Fruit fly (Drosophila melanogaster): ENCODE results near the gene CG1971.

dm6 chr3R:31825571-31826068 lies 20.4 kb downstream of the CG1971 start:
- TF ChIP-seq Dll (optimal IDR thresholded peaks at IDR 0.05), result no peak
- TF ChIP-seq EcR (GFP tag; optimal IDR thresholded peaks at IDR 0.05), result no peak
- no peak for TF ChIP-seq psq (optimal IDR thresholded peaks at IDR 0.05)
- no peak for TF ChIP-seq usp (GFP tag; optimal IDR thresholded peaks at IDR 0.05)

Measured in whole organism.